Fruit fly (Drosophila melanogaster): ENCODE measurements around the gene Grp170.

DNA sequence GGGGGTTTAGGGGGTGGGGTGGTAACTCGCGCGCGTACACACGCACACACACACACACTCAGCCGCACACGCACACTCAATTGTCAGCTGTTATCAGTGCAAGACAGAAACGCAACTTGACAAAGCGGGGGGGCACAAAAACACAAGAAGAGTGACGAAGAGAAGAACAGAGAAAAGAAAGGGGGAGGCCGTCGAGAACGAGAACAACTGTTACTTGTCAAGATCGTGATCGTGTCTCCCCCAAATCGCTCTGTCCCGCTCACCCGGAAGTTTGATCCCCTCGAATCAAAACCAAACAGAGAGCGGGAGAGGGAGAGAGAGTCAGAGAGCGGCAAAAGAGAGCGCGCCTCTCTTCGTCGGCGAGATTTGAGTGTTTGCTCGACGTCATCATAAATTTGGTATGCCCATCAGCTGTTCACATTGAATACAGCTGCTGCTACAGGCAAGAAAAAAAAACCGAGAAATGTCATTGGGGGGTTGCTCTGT, 42.5 kb upstream of the Grp170 start:
- TF ChIP-seq CTCF (optimal IDR thresholded peaks at IDR 0.05) (no peak), CG8478 (optimal IDR thresholded peaks at IDR 0.05) (no peak)
